Worm (Caenorhabditis elegans) whole organism, L1 larva: ENCODE data around the gene Y82E9BL.1.

Experiments
- aly-2 ChIP-seq: fragments of 150-350 bp; optimal IDR thresholded peaks from 2 replicates; lab custom pipeline; 2014; ENCODE audit warnings: missing biosample characterization, missing genetic modification characterization
- efl-3 ChIP-seq: fragments of 200-800 bp; sonication (Bioruptor generic); optimal IDR thresholded peaks from 2 replicates; lab custom pipeline; 2018; ENCODE audit warnings: mild to moderate bottlenecking, missing genetic modification characterization, missing compliant biosample characterization
- nhr-237 ChIP-seq: fragments of 150-350 bp; optimal IDR thresholded peaks from 2 replicates; lab custom pipeline; 2014; ENCODE audit warnings: missing biosample characterization, missing genetic modification characterization
- nhr-77 ChIP-seq: fragments of 150-350 bp; optimal IDR thresholded peaks from 2 replicates; lab custom pipeline; 2014; ENCODE audit warnings: missing biosample characterization, missing genetic modification characterization
- skn-1 ChIP-seq: fragments of 150-350 bp; optimal IDR thresholded peaks from 2 replicates; lab custom pipeline; 2014; ENCODE audit warnings: missing biosample characterization, missing genetic modification characterization
- unc-30 ChIP-seq: sonication (generic microtip); optimal IDR thresholded peaks from 2 replicates; lab custom pipeline; 2017; ENCODE audit warnings: missing biosample characterization, missing genetic modification characterization

ce11 chrIII:1345694-1346093 is 9.5 kb downstream of the Y82E9BL.1 start, which contains the start of gene Y82E9BL.6:
- TF ChIP-seq nhr-77 = no peak
- no peak for TF ChIP-seq skn-1
- TF ChIP-seq aly-2 (tag; lab: Kevin White, UChicago) = no peak
- no peak for TF ChIP-seq nhr-237 (tag; lab: Kevin White, UChicago)
- no peak for TF ChIP-seq efl-3 (GFP tag; lab: Kevin White, UChicago)
- TF ChIP-seq unc-30 (tag; lab: Kevin White, UChicago) = no peak
